Fruit fly (Drosophila melanogaster) whole organism, embryonic: ENCODE measurements around the gene mRpS7.
A peak's percentile ranks its signal among the peaks of the same experiment; 100 is the strongest.

Experiments
- Aef1 ChIP-seq: fragments of 200-800 bp; sonication (Bioruptor generic); IDR thresholded peaks from 3 replicates; pipeline ENCODE4 v1.3.6; 2022; ENCODE audit warnings: missing biosample characterization, missing genetic modification characterization
- Asciz ChIP-seq: fragments of 200-800 bp; sonication (Bioruptor generic); optimal IDR thresholded peaks from 2 replicates; lab custom pipeline; 2017; ENCODE audit warnings: missing biosample characterization, mild to moderate bottlenecking, missing genetic modification characterization, missing genetic modification reagents
- Blimp-1 ChIP-seq: fragments of 200-800 bp; sonication (Bioruptor generic); optimal IDR thresholded peaks from 3 replicates; lab custom pipeline; 2018; ENCODE audit warnings: missing biosample characterization, missing genetic modification characterization, mild to moderate bottlenecking, moderate library complexity, missing genetic modification reagents
- CG10274 ChIP-seq: fragments of 200-800 bp; sonication (Bioruptor generic); optimal IDR thresholded peaks from 3 replicates; lab custom pipeline; 2017; ENCODE audit warnings: missing biosample characterization, mild to moderate bottlenecking, missing genetic modification characterization
- CG12299 ChIP-seq: fragments of 200-800 bp; sonication (Bioruptor generic); optimal IDR thresholded peaks from 2 replicates; lab custom pipeline; 2018; ENCODE audit warnings: missing biosample characterization, mild to moderate bottlenecking, missing genetic modification characterization
- CG13424 ChIP-seq: fragments of 200-800 bp; sonication (Bioruptor generic); optimal IDR thresholded peaks from 2 replicates; lab custom pipeline; 2019; ENCODE audit warnings: missing biosample characterization, mild to moderate bottlenecking, missing genetic modification characterization, moderate library complexity
- CG13775 ChIP-seq: fragments of 200-800 bp; sonication (Bioruptor generic); optimal IDR thresholded peaks from 3 replicates; lab custom pipeline; 2017; ENCODE audit warnings: missing biosample characterization, mild to moderate bottlenecking, missing genetic modification characterization
- CG14014 ChIP-seq: fragments of 200-800 bp; sonication (Bioruptor generic); IDR thresholded peaks from 2 replicates; pipeline ENCODE4 v1.3.6; 2022; ENCODE audit warnings: missing biosample characterization, missing genetic modification characterization
- CG16779 ChIP-seq: fragments of 200-800 bp; sonication (Bioruptor generic); IDR thresholded peaks from 2 replicates; pipeline ENCODE4 v1.3.6; 2022; ENCODE audit warnings: missing biosample characterization, missing genetic modification characterization
- CG3163 ChIP-seq: fragments of 200-800 bp; sonication (Bioruptor generic); optimal IDR thresholded peaks from 3 replicates; lab custom pipeline; 2016; ENCODE audit warnings: missing biosample characterization, missing genetic modification characterization
- CG34376 ChIP-seq: fragments of 200-800 bp; sonication (Bioruptor generic); optimal IDR thresholded peaks from 2 replicates; lab custom pipeline; 2018; ENCODE audit warnings: missing biosample characterization, mild to moderate bottlenecking, missing genetic modification characterization
- CG3726 ChIP-seq: fragments of 200-800 bp; sonication (Bioruptor generic); IDR thresholded peaks from 3 replicates; pipeline ENCODE4, ENCODE4 v1.3.6; 2022; ENCODE audit warnings: missing biosample characterization, missing genetic modification characterization
- CG4328 ChIP-seq: fragments of 200-800 bp; sonication (Bioruptor generic); optimal IDR thresholded peaks from 3 replicates; lab custom pipeline; 2017; ENCODE audit warnings: missing biosample characterization, missing genetic modification reagents, missing genetic modification characterization
- CG7963 ChIP-seq: fragments of 200-800 bp; sonication (Bioruptor generic); IDR thresholded peaks from 3 replicates; pipeline ENCODE4 v1.3.6; 2022; ENCODE audit warnings: missing biosample characterization, missing genetic modification characterization; ENCODE audit not compliant: partially characterized antibody
- CG9727 ChIP-seq: fragments of 200-800 bp; sonication (Bioruptor generic); optimal IDR thresholded peaks from 3 replicates; lab custom pipeline; 2017; ENCODE audit warnings: missing biosample characterization, mild to moderate bottlenecking, missing genetic modification characterization
- Dll ChIP-seq: fragments of 200-800 bp; sonication (Bioruptor generic); IDR thresholded peaks from 4 replicates; pipeline ENCODE4 v1.3.6; 2022; ENCODE audit warnings: missing biosample characterization, missing genetic modification characterization; ENCODE audit not compliant: partially characterized antibody
- Ets97D ChIP-seq: fragments of 200-800 bp; sonication (Bioruptor generic); optimal IDR thresholded peaks from 3 replicates; lab custom pipeline; 2016; ENCODE audit warnings: missing biosample characterization, missing genetic modification characterization
- H2.0 ChIP-seq: fragments of 200-800 bp; sonication (Bioruptor generic); IDR thresholded peaks from 2 replicates; pipeline ENCODE4 v1.3.6; 2022; ENCODE audit warnings: missing biosample characterization, missing genetic modification characterization
- Hey ChIP-seq: fragments of 200-800 bp; sonication (Bioruptor generic); optimal IDR thresholded peaks from 3 replicates; lab custom pipeline; 2018; ENCODE audit warnings: missing biosample characterization, mild to moderate bottlenecking, missing genetic modification characterization
- Hmr ChIP-seq: fragments of 200-800 bp; sonication (Bioruptor generic); optimal IDR thresholded peaks from 3 replicates; lab custom pipeline; 2017; ENCODE audit warnings: mild to moderate bottlenecking, missing biosample characterization, missing genetic modification reagents, missing genetic modification characterization
- MTF-1 ChIP-seq: fragments of 200-800 bp; sonication (Bioruptor generic); optimal IDR thresholded peaks from 2 replicates; lab custom pipeline; 2018; ENCODE audit warnings: missing biosample characterization, mild to moderate bottlenecking, missing genetic modification characterization, borderline replicate concordance
- Oli ChIP-seq: fragments of 200-800 bp; sonication (Bioruptor generic); optimal IDR thresholded peaks from 2 replicates; lab custom pipeline; 2018; ENCODE audit warnings: missing biosample characterization, mild to moderate bottlenecking, missing genetic modification characterization, moderate library complexity
- Ptx1 ChIP-seq: fragments of 200-800 bp; sonication (Bioruptor generic); IDR thresholded peaks from 2 replicates; pipeline ENCODE4 v1.3.6; 2022; ENCODE audit warnings: missing biosample characterization, missing genetic modification characterization
- Rx ChIP-seq: fragments of 200-800 bp; sonication (Bioruptor generic); IDR thresholded peaks from 2 replicates; pipeline ENCODE4 v1.3.6; 2022; ENCODE audit warnings: missing biosample characterization, missing genetic modification characterization
- Side ChIP-seq: fragments of 200-800 bp; sonication (Bioruptor generic); optimal IDR thresholded peaks from 2 replicates; lab custom pipeline; 2016; ENCODE audit warnings: missing biosample characterization, missing genetic modification characterization
- Sin3A ChIP-seq: fragments of >200 bp; optimal IDR thresholded peaks from 2 replicates; lab custom pipeline; 2018
- ato ChIP-seq: fragments of 200-800 bp; sonication (Bioruptor generic); IDR thresholded peaks from 2 replicates; pipeline ENCODE4 v1.3.6; 2022; ENCODE audit warnings: missing biosample characterization, missing genetic modification characterization; ENCODE audit not compliant: partially characterized antibody
- bsh ChIP-seq, 2 experiments: fragments of 200-800 bp; sonication (Bioruptor generic); optimal IDR thresholded peaks; 2 replicates each; lab custom pipeline; 2017 to 2018; ENCODE audit warnings: mild to moderate bottlenecking in 2 of 2, missing biosample characterization in 2 of 2, missing genetic modification characterization in 2 of 2, moderate library complexity in 1 of 2
- dan ChIP-seq: fragments of 200-800 bp; sonication (Bioruptor generic); IDR thresholded peaks from 2 replicates; pipeline ENCODE4 v1.3.6; 2022; ENCODE audit warnings: missing biosample characterization, missing genetic modification characterization
- danr ChIP-seq: fragments of 200-800 bp; sonication (Bioruptor generic); IDR thresholded peaks from 2 replicates; pipeline ENCODE4 v1.3.6; 2022; ENCODE audit warnings: missing biosample characterization, missing genetic modification characterization
- dati ChIP-seq: fragments of 200-800 bp; sonication (Bioruptor generic); IDR thresholded peaks from 2 replicates; pipeline ENCODE4 v1.3.6; 2022; ENCODE audit warnings: missing biosample characterization, missing genetic modification characterization
- fd96Cb ChIP-seq: fragments of 200-800 bp; sonication (Bioruptor generic); optimal IDR thresholded peaks from 2 replicates; lab custom pipeline; 2018; ENCODE audit warnings: missing biosample characterization, mild to moderate bottlenecking, missing genetic modification characterization, moderate library complexity
- fru ChIP-seq: fragments of >200 bp; optimal IDR thresholded peaks from 2 replicates; lab custom pipeline; 2017
- gem ChIP-seq: fragments of 200-800 bp; sonication (Bioruptor generic); optimal IDR thresholded peaks from 2 replicates; lab custom pipeline; 2019; ENCODE audit warnings: missing biosample characterization, mild to moderate bottlenecking, missing genetic modification characterization, moderate library complexity
- ind ChIP-seq: fragments of 200-800 bp; sonication (Bioruptor generic); optimal IDR thresholded peaks from 3 replicates; lab custom pipeline; 2016; ENCODE audit warnings: missing biosample characterization, missing genetic modification characterization
- jumu ChIP-seq: fragments of 200-800 bp; sonication (Bioruptor generic); optimal IDR thresholded peaks from 3 replicates; lab custom pipeline; 2016; ENCODE audit warnings: missing biosample characterization, missing genetic modification characterization
- kay ChIP-seq: fragments of 200-800 bp; sonication (Bioruptor generic); optimal IDR thresholded peaks from 2 replicates; lab custom pipeline; 2016; ENCODE audit warnings: missing biosample characterization, missing genetic modification characterization
- klu ChIP-seq: fragments of 200-800 bp; sonication (Bioruptor generic); IDR thresholded peaks from 2 replicates; pipeline ENCODE4 v1.3.6; 2022; ENCODE audit warnings: missing biosample characterization, missing genetic modification characterization
- mam ChIP-seq: fragments of 200-800 bp; sonication (Bioruptor generic); optimal IDR thresholded peaks from 3 replicates; lab custom pipeline; 2016; ENCODE audit warnings: missing biosample characterization, missing genetic modification characterization
- nom ChIP-seq: fragments of 200-800 bp; sonication (Bioruptor generic); optimal IDR thresholded peaks from 2 replicates; lab custom pipeline; 2017; ENCODE audit warnings: missing biosample characterization, missing genetic modification characterization, mild to moderate bottlenecking, moderate library complexity, missing genetic modification reagents
- odd ChIP-seq: fragments of 200-800 bp; sonication (Bioruptor generic); optimal IDR thresholded peaks from 2 replicates; lab custom pipeline; 2017; ENCODE audit warnings: missing biosample characterization, mild to moderate bottlenecking, missing genetic modification characterization
- pfk ChIP-seq: fragments of 200-800 bp; sonication (Bioruptor generic); optimal IDR thresholded peaks from 2 replicates; lab custom pipeline; 2018; ENCODE audit warnings: missing biosample characterization, mild to moderate bottlenecking, missing genetic modification characterization, moderate library complexity
- psq ChIP-seq: fragments of 200-800 bp; sonication (Bioruptor generic); optimal IDR thresholded peaks from 2 replicates; lab custom pipeline; 2017; ENCODE audit warnings: missing biosample characterization, missing genetic modification characterization
- pzg ChIP-seq: fragments of 200-800 bp; sonication (Bioruptor generic); optimal IDR thresholded peaks from 3 replicates; lab custom pipeline; 2018; ENCODE audit warnings: missing biosample characterization, mild to moderate bottlenecking, missing genetic modification characterization, moderate library complexity
- ranshi ChIP-seq: fragments of 200-800 bp; sonication (Bioruptor generic); IDR thresholded peaks from 2 replicates; pipeline ENCODE4 v1.3.6; 2022; ENCODE audit warnings: missing biosample characterization, missing genetic modification characterization
- sna ChIP-seq: fragments of 200-800 bp; sonication (Bioruptor generic); IDR thresholded peaks from 2 replicates; pipeline ENCODE4 v1.3.6; 2022; ENCODE audit warnings: missing biosample characterization, missing genetic modification characterization; ENCODE audit not compliant: partially characterized antibody
- tna ChIP-seq: fragments of 200-800 bp; sonication (Bioruptor generic); IDR thresholded peaks from 2 replicates; pipeline ENCODE4 v1.3.6; 2022; ENCODE audit warnings: missing biosample characterization, missing genetic modification characterization; ENCODE audit not compliant: partially characterized antibody
- zen ChIP-seq: fragments of 200-800 bp; sonication (Bioruptor generic); optimal IDR thresholded peaks from 3 replicates; lab custom pipeline; 2018; ENCODE audit warnings: missing biosample characterization, mild to moderate bottlenecking, missing genetic modification characterization, moderate library complexity

The mRpS7 gene

DNA sequence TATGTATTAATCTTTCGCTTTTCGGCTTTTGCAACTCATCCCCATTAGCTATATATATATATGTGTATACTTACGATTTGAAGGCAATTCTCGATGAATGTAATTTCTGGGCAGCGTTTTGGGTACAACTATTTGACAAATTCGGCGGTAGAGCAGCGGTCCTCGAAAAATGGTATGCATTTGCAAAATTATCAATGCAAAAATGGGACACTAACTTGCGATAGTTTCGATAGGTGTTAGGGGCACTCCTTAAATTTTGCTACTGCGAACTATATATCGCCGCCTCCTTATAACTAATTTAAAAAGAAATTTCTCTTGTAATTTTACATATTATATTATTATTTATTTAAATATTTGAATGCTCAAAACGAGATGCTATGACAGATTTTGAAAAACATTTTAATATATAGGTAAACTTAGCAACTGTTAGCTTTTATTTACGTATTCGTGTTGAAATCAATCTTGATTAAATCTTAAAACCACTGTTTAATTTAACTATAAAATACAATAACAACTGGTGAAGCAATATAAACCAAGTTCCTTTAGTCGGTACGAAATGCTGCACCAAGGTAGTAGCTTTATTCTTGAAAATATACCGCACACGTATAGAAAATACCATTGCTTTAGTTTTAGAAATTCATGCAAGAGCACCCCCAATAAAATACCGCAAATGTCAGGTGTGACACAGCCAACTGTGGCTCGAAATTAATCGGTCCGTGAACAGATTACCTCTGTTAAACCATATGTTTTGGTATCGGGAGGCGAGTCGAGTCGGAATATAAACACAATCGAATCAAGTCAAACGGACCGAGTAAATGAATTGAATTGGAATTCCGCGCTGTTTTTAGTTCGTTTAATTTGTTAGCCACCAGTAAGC is 27.0 kb downstream of the mRpS7 start, which contains the start of the genes CG5355 and Klp31E (continued):
- TF ChIP-seq CG4328 (peak; percentile 69), CG7963 (GFP tag; lab: Robert Waterston, UW) (peak; percentile 49; the same call in 1 of the 3 replicates), fru (lab: Kevin White, UChicago) (no peak), nom (GFP tag; lab: Kevin White, UChicago) (peak; percentile 9), danr (GFP tag; lab: Robert Waterston, UW) (no peak), klu (GFP tag; lab: Robert Waterston, UW) (no peak), ranshi (GFP tag; lab: Robert Waterston, UW) (0 out of 2 replicates have a peak, but pooled peaks have one; percentile 44), gem (tag; lab: Kevin White, UChicago) (peak; percentile 86), Ptx1 (peak; percentile 71), kay (GFP tag; lab: Kevin White, UChicago) (peak; percentile 48), Aef1 (GFP tag; lab: Robert Waterston, UW) (0 out of 3 replicates have a peak, but pooled peaks have one; percentile 26), tna (GFP tag; lab: Robert Waterston, UW) (no peak), fd96Cb (peak; percentile 64), CG16779 (GFP tag; lab: Robert Waterston, UW) (no peak), mam (GFP tag; lab: Kevin White, UChicago) (peak; percentile 57), bsh (GFP tag; optimal IDR thresholded peaks at IDR 0.05; lab: Kevin White, UChicago) (peak in 1 of 2 experiments; percentile 58), ind (GFP tag; lab: Kevin White, UChicago) (peak; percentile 55), CG3726 (no peak), jumu (GFP tag; lab: Kevin White, UChicago) (peak; percentile 57), sna (GFP tag; lab: Robert Waterston, UW) (peak; percentile 75), Dll (GFP tag; lab: Robert Waterston, UW) (peak; percentile 80), odd (GFP tag; lab: Kevin White, UChicago) (peak; percentile 63), CG9727 (GFP tag; lab: Kevin White, UChicago) (peak; percentile 87), CG12299 (peak; percentile 27), H2.0 (peak; percentile 31), CG10274 (GFP tag; lab: Kevin White, UChicago) (peak; percentile 1), CG13424 (tag; lab: Kevin White, UChicago) (peak; percentile 81), Sin3A (no peak), Side (GFP tag; lab: Kevin White, UChicago) (peak; percentile 42), ato (GFP tag; lab: Robert Waterston, UW) (peak; percentile 42; the same call in 1 of the 2 replicates), Rx (GFP tag; lab: Robert Waterston, UW) (no peak), CG14014 (GFP tag; lab: Robert Waterston, UW) (no peak), Ets97D (GFP tag; lab: Kevin White, UChicago) (peak; percentile 15), Hmr (no peak), CG3163 (GFP tag; lab: Kevin White, UChicago) (peak; percentile 31), CG34376 (no peak), Asciz (GFP tag; lab: Kevin White, UChicago) (peak; percentile 64), Blimp-1 (GFP tag; lab: Kevin White, UChicago) (no peak), pfk (GFP tag; lab: Kevin White, UChicago) (peak; percentile 41), Oli (tag; lab: Kevin White, UChicago) (peak; percentile 75), MTF-1 (GFP tag; lab: Kevin White, UChicago) (peak; percentile 9), CG13775 (peak; percentile 81), psq (GFP tag; lab: Kevin White, UChicago) (no peak), Hey (tag; lab: Kevin White, UChicago) (no peak), pzg (GFP tag; lab: Kevin White, UChicago) (peak; percentile 61), dan (GFP tag; lab: Robert Waterston, UW) (no peak), zen (tag; lab: Kevin White, UChicago) (peak; percentile 71), dati (GFP tag; lab: Robert Waterston, UW) (no peak)
